Fruit fly (Drosophila melanogaster) whole organism, embryonic: Measurements from ENCODE around the gene gish.

Experiments
- Adf1 ChIP-seq: fragments of 200-800 bp; sonication (Bioruptor generic); IDR thresholded peaks from 2 replicates; pipeline ENCODE4 v1.3.6; 2022; ENCODE audit warnings: missing biosample characterization, missing genetic modification characterization
- Atf-2 ChIP-seq: fragments of 200-800 bp; sonication (Bioruptor generic); optimal IDR thresholded peaks from 2 replicates; lab custom pipeline; 2016; ENCODE audit warnings: missing biosample characterization, missing genetic modification characterization
- CG10979 ChIP-seq: fragments of 200-800 bp; sonication (Bioruptor generic); optimal IDR thresholded peaks from 2 replicates; lab custom pipeline; 2018; ENCODE audit warnings: missing biosample characterization, mild to moderate bottlenecking, missing genetic modification characterization, moderate library complexity
- CG14667 ChIP-seq: fragments of 200-800 bp; sonication (Bioruptor generic); IDR thresholded peaks from 2 replicates; pipeline ENCODE4 v1.3.6; 2022; ENCODE audit warnings: missing biosample characterization, missing genetic modification characterization
- CG14860 ChIP-seq: fragments of 200-800 bp; sonication (Bioruptor generic); IDR thresholded peaks from 3 replicates; pipeline ENCODE4 v1.3.6; 2022; ENCODE audit warnings: missing biosample characterization, missing genetic modification characterization; ENCODE audit not compliant: partially characterized antibody
- CG15696 ChIP-seq: fragments of 200-800 bp; sonication (Bioruptor generic); optimal IDR thresholded peaks from 2 replicates; lab custom pipeline; 2019; ENCODE audit warnings: missing biosample characterization, mild to moderate bottlenecking, missing genetic modification characterization, moderate library complexity
- CG16813 ChIP-seq: fragments of 200-800 bp; sonication (Bioruptor generic); IDR thresholded peaks from 3 replicates; pipeline ENCODE4 v1.3.6; 2022; ENCODE audit warnings: missing biosample characterization, missing genetic modification characterization; ENCODE audit not compliant: partially characterized antibody
- CG17829 ChIP-seq: fragments of 200-800 bp; optimal IDR thresholded peaks from 2 replicates; lab custom pipeline; 2019; ENCODE audit warnings: missing biosample characterization, mild to moderate bottlenecking, missing genetic modification characterization, moderate library complexity
- CG2116 ChIP-seq: fragments of 200-800 bp; sonication (Bioruptor generic); optimal IDR thresholded peaks from 3 replicates; lab custom pipeline; 2018; ENCODE audit warnings: missing biosample characterization, mild to moderate bottlenecking, missing genetic modification characterization
- CG32772 ChIP-seq: fragments of 200-800 bp; sonication (Bioruptor generic); IDR thresholded peaks from 2 replicates; pipeline ENCODE4 v1.3.6; 2022; ENCODE audit warnings: missing biosample characterization, missing genetic modification characterization
- CG34376 ChIP-seq: fragments of 200-800 bp; sonication (Bioruptor generic); optimal IDR thresholded peaks from 2 replicates; lab custom pipeline; 2018; ENCODE audit warnings: missing biosample characterization, mild to moderate bottlenecking, missing genetic modification characterization
- CG4360 ChIP-seq: fragments of 200-800 bp; sonication (Bioruptor generic); IDR thresholded peaks from 2 replicates; pipeline ENCODE4 v1.3.6; 2022; ENCODE audit warnings: missing biosample characterization, missing genetic modification characterization
- CG4820 ChIP-seq: fragments of 200-800 bp; sonication (Bioruptor generic); optimal IDR thresholded peaks from 3 replicates; lab custom pipeline; 2016; ENCODE audit warnings: missing biosample characterization, missing genetic modification characterization
- CG6175 ChIP-seq: fragments of 200-800 bp; sonication (Bioruptor generic); IDR thresholded peaks from 3 replicates; pipeline ENCODE4 v1.3.6; 2022; ENCODE audit warnings: missing biosample characterization, missing genetic modification characterization
- CG6854 ChIP-seq: fragments of 200-800 bp; sonication (Bioruptor generic); optimal IDR thresholded peaks from 3 replicates; lab custom pipeline; 2017; ENCODE audit warnings: missing biosample characterization, mild to moderate bottlenecking, missing genetic modification characterization
- CG7271 ChIP-seq: fragments of 200-800 bp; sonication (Bioruptor generic); optimal IDR thresholded peaks from 2 replicates; lab custom pipeline; 2018; ENCODE audit warnings: missing biosample characterization, mild to moderate bottlenecking, missing genetic modification characterization, moderate library complexity
- CG7372 ChIP-seq: fragments of 200-800 bp; sonication (Bioruptor generic); IDR thresholded peaks from 2 replicates; pipeline ENCODE4 v1.3.6; 2022; ENCODE audit warnings: missing biosample characterization, missing genetic modification characterization
- CG8089 ChIP-seq: fragments of 200-800 bp; sonication (Bioruptor generic); optimal IDR thresholded peaks from 3 replicates; lab custom pipeline; 2016; ENCODE audit warnings: missing biosample characterization, missing genetic modification characterization
- CG8924 ChIP-seq: fragments of 200-800 bp; optimal IDR thresholded peaks from 3 replicates; lab custom pipeline; 2019; ENCODE audit warnings: missing biosample characterization, mild to moderate bottlenecking, missing genetic modification characterization, moderate library complexity
- CG9727 ChIP-seq: fragments of 200-800 bp; sonication (Bioruptor generic); optimal IDR thresholded peaks from 3 replicates; lab custom pipeline; 2017; ENCODE audit warnings: missing biosample characterization, mild to moderate bottlenecking, missing genetic modification characterization
- CG9932 ChIP-seq: fragments of 200-800 bp; sonication (Bioruptor generic); IDR thresholded peaks from 2 replicates; pipeline ENCODE4 v1.3.6; 2022; ENCODE audit warnings: missing biosample characterization, missing genetic modification characterization
- Chrac-16 ChIP-seq: fragments of 200-800 bp; sonication (Bioruptor generic); optimal IDR thresholded peaks from 3 replicates; lab custom pipeline; 2016; ENCODE audit warnings: missing biosample characterization, missing genetic modification characterization
- D19B ChIP-seq: fragments of 200-800 bp; sonication (Bioruptor generic); optimal IDR thresholded peaks from 2 replicates; lab custom pipeline; 2017; ENCODE audit warnings: missing biosample characterization, mild to moderate bottlenecking, missing genetic modification characterization
- Dip2 ChIP-seq: fragments of 200-800 bp; sonication (Bioruptor generic); IDR thresholded peaks from 2 replicates; pipeline ENCODE4 v1.3.6; 2022; ENCODE audit warnings: missing biosample characterization, missing genetic modification characterization
- Drgx ChIP-seq: fragments of 200-800 bp; sonication (Bioruptor generic); IDR thresholded peaks from 2 replicates; pipeline ENCODE4 v1.3.6; 2022; ENCODE audit warnings: missing biosample characterization, missing genetic modification characterization
- Lhr ChIP-seq: fragments of 200-800 bp; sonication (Bioruptor generic); optimal IDR thresholded peaks from 3 replicates; lab custom pipeline; 2017; ENCODE audit warnings: mild to moderate bottlenecking, missing biosample characterization, missing genetic modification reagents, missing genetic modification characterization
- Oli ChIP-seq: fragments of 200-800 bp; sonication (Bioruptor generic); optimal IDR thresholded peaks from 2 replicates; lab custom pipeline; 2018; ENCODE audit warnings: missing biosample characterization, mild to moderate bottlenecking, missing genetic modification characterization, moderate library complexity
- Rx ChIP-seq: fragments of 200-800 bp; sonication (Bioruptor generic); IDR thresholded peaks from 2 replicates; pipeline ENCODE4 v1.3.6; 2022; ENCODE audit warnings: missing biosample characterization, missing genetic modification characterization
- Tbp ChIP-seq: fragments of >200 bp; optimal IDR thresholded peaks from 2 replicates; lab custom pipeline; 2018; ENCODE audit warnings: missing biosample characterization, missing genetic modification characterization
- amos ChIP-seq: fragments of 200-800 bp; sonication (Bioruptor generic); IDR thresholded peaks from 2 replicates; pipeline ENCODE4 v1.3.6; 2022; ENCODE audit warnings: missing biosample characterization, missing genetic modification characterization; ENCODE audit not compliant: partially characterized antibody
- ato ChIP-seq: fragments of 200-800 bp; sonication (Bioruptor generic); IDR thresholded peaks from 2 replicates; pipeline ENCODE4 v1.3.6; 2022; ENCODE audit warnings: missing biosample characterization, missing genetic modification characterization; ENCODE audit not compliant: partially characterized antibody
- cg ChIP-seq: fragments of 200-800 bp; sonication (Bioruptor generic); optimal IDR thresholded peaks from 3 replicates; lab custom pipeline; 2019; ENCODE audit warnings: missing biosample characterization, mild to moderate bottlenecking, missing genetic modification characterization, moderate library complexity
- fd102C ChIP-seq: fragments of 200-800 bp; sonication (Bioruptor generic); optimal IDR thresholded peaks from 2 replicates; lab custom pipeline; 2018; ENCODE audit warnings: missing biosample characterization, mild to moderate bottlenecking, missing genetic modification characterization, moderate library complexity
- fu2 ChIP-seq: fragments of 200-800 bp; sonication (Bioruptor generic); optimal IDR thresholded peaks from 2 replicates; lab custom pipeline; 2016; ENCODE audit warnings: missing biosample characterization, missing genetic modification characterization
- ham ChIP-seq: fragments of 200-800 bp; sonication (Bioruptor generic); IDR thresholded peaks from 2 replicates; pipeline ENCODE4 v1.3.6; 2022; ENCODE audit warnings: missing biosample characterization, missing genetic modification characterization
- hb ChIP-seq: fragments of 200-800 bp; sonication (Bioruptor generic); IDR thresholded peaks from 3 replicates; pipeline ENCODE4 v1.3.6; 2022; ENCODE audit warnings: missing biosample characterization, missing genetic modification characterization; ENCODE audit not compliant: partially characterized antibody
- hbn ChIP-seq: fragments of 200-800 bp; sonication (Bioruptor generic); IDR thresholded peaks from 2 replicates; pipeline ENCODE4 v1.3.6; 2022; ENCODE audit warnings: missing biosample characterization, missing genetic modification characterization; ENCODE audit not compliant: partially characterized antibody
- jing ChIP-seq: fragments of 200-800 bp; sonication (Bioruptor generic); optimal IDR thresholded peaks from 2 replicates; lab custom pipeline; 2018; ENCODE audit warnings: missing biosample characterization, mild to moderate bottlenecking, missing genetic modification characterization
- knrl ChIP-seq: fragments of 200-800 bp; sonication (Bioruptor generic); IDR thresholded peaks from 3 replicates; pipeline ENCODE4 v1.3.6; 2022; ENCODE audit warnings: missing biosample characterization, missing genetic modification characterization; ENCODE audit not compliant: partially characterized antibody
- pnt ChIP-seq: fragments of 200-800 bp; sonication (Bioruptor generic); optimal IDR thresholded peaks from 3 replicates; lab custom pipeline; 2016; ENCODE audit warnings: missing biosample characterization, missing genetic modification characterization
- pum ChIP-seq: fragments of 200-800 bp; sonication (Bioruptor generic); optimal IDR thresholded peaks from 2 replicates; lab custom pipeline; 2016; ENCODE audit warnings: missing biosample characterization, missing genetic modification characterization
- sd ChIP-seq: fragments of 200-800 bp; sonication (Bioruptor generic); optimal IDR thresholded peaks from 3 replicates; lab custom pipeline; 2018; ENCODE audit warnings: missing biosample characterization, mild to moderate bottlenecking, missing genetic modification characterization, moderate library complexity
- tin ChIP-seq: fragments of 200-800 bp; sonication (Bioruptor generic); optimal IDR thresholded peaks from 3 replicates; lab custom pipeline; 2016; ENCODE audit warnings: missing biosample characterization, missing genetic modification characterization
- tll ChIP-seq, 2 experiments: fragments of 200-800 bp in 1 of 2; fragments of >200 bp in 1 of 2; sonication (Bioruptor generic) in 1 of 2; optimal IDR thresholded peaks; 2 replicates each; lab custom pipeline; 2017 to 2019; ENCODE audit warnings: missing biosample characterization in 2 of 2, missing genetic modification characterization in 2 of 2, mild to moderate bottlenecking in 1 of 2, moderate library complexity in 1 of 2
- trh ChIP-seq: fragments of 200-800 bp; sonication (Bioruptor generic); optimal IDR thresholded peaks from 2 replicates; lab custom pipeline; 2016; ENCODE audit warnings: missing biosample characterization, missing genetic modification characterization
- tup ChIP-seq: fragments of 200-800 bp; sonication (Bioruptor generic); optimal IDR thresholded peaks from 2 replicates; lab custom pipeline; 2016; ENCODE audit warnings: missing biosample characterization, mild to moderate bottlenecking, missing genetic modification characterization, moderate library complexity
- vvl ChIP-seq: fragments of 200-800 bp; sonication (Bioruptor generic); IDR thresholded peaks from 2 replicates; pipeline ENCODE4 v1.3.6; 2022; ENCODE audit warnings: missing biosample characterization, missing genetic modification characterization
- zen ChIP-seq: fragments of 200-800 bp; sonication (Bioruptor generic); optimal IDR thresholded peaks from 3 replicates; lab custom pipeline; 2018; ENCODE audit warnings: missing biosample characterization, mild to moderate bottlenecking, missing genetic modification characterization, moderate library complexity

gish gene

dm6 chr3R:16249829-16250814 lies 22.1 kb upstream of the gish start (continued):
- no peak for TF ChIP-seq Tbp
- no peak for TF ChIP-seq CG9932 (GFP tag; lab: Robert Waterston, UW)
- no peak for TF ChIP-seq pnt
- peak; percentile 21 for TF ChIP-seq tin (GFP tag; lab: Kevin White, UChicago)
- no peak for TF ChIP-seq tll (GFP tag; optimal IDR thresholded peaks at IDR 0.05; lab: Kevin White, UChicago)
- TF ChIP-seq sd = peak; percentile 34
- no peak for TF ChIP-seq fu2
- peak; percentile 52 for TF ChIP-seq CG17829 (tag; lab: Kevin White, UChicago)
- TF ChIP-seq CG9727 (GFP tag; lab: Kevin White, UChicago) = peak; percentile 35
- TF ChIP-seq Dip2 (GFP tag; lab: Robert Waterston, UW) = no peak
- peak; percentile 49 for TF ChIP-seq zen (tag; lab: Kevin White, UChicago)
- no peak for TF ChIP-seq CG4360 (GFP tag; lab: Robert Waterston, UW)
- peak; percentile 1 for TF ChIP-seq Atf-2 (GFP tag; lab: Kevin White, UChicago)
- peak; percentile 3 for TF ChIP-seq CG15696 (tag; lab: Kevin White, UChicago)
- TF ChIP-seq CG4820 (GFP tag; lab: Kevin White, UChicago) = peak; percentile 45
- TF ChIP-seq CG6854 = no peak
- no peak for TF ChIP-seq Drgx (GFP tag; lab: Robert Waterston, UW)
- no peak for TF ChIP-seq CG16813 (GFP tag; lab: Robert Waterston, UW)
- no peak for TF ChIP-seq trh (GFP tag; lab: Kevin White, UChicago)
- no peak for TF ChIP-seq amos (GFP tag; lab: Robert Waterston, UW)
- TF ChIP-seq CG7271 (tag; lab: Kevin White, UChicago) = no peak
- no peak for TF ChIP-seq CG10979 (tag; lab: Kevin White, UChicago)
- no peak for TF ChIP-seq knrl (GFP tag; lab: Robert Waterston, UW)
- no peak for TF ChIP-seq vvl (GFP tag; lab: Robert Waterston, UW)
- peak; percentile 65 for TF ChIP-seq CG8924 (tag; lab: Kevin White, UChicago)
- TF ChIP-seq cg (GFP tag; lab: Kevin White, UChicago) = peak; percentile 98
- no peak for TF ChIP-seq hbn (GFP tag; lab: Robert Waterston, UW)
- peak; percentile 52 for TF ChIP-seq CG34376 (GFP tag; lab: Kevin White, UChicago)
- TF ChIP-seq Lhr = no peak
- peak; percentile 91 for TF ChIP-seq CG2116 (GFP tag; lab: Kevin White, UChicago)
- no peak for TF ChIP-seq Rx (GFP tag; lab: Robert Waterston, UW)
- TF ChIP-seq Oli (tag; lab: Kevin White, UChicago) = peak; percentile 3
- no peak for TF ChIP-seq CG6175
- peak; percentile 99 for TF ChIP-seq D19B (GFP tag; lab: Kevin White, UChicago)
- no peak for TF ChIP-seq CG14860
- TF ChIP-seq CG8089 (GFP tag; lab: Kevin White, UChicago) = no peak
- TF ChIP-seq CG7372 (GFP tag; lab: Robert Waterston, UW) = no peak
- no peak for TF ChIP-seq Adf1 (GFP tag; lab: Robert Waterston, UW)
- peak; percentile 10 for TF ChIP-seq Chrac-16
- no peak for TF ChIP-seq hb (GFP tag; lab: Robert Waterston, UW)
- no peak for TF ChIP-seq CG14667
- no peak for TF ChIP-seq fd102C
- no peak for TF ChIP-seq tup (GFP tag; lab: Kevin White, UChicago)
- TF ChIP-seq ato (GFP tag; lab: Robert Waterston, UW) = no peak
- no peak for TF ChIP-seq pum
- TF ChIP-seq jing (GFP tag; lab: Kevin White, UChicago) = no peak
- no peak for TF ChIP-seq ham (GFP tag; lab: Robert Waterston, UW)
- no peak for TF ChIP-seq CG32772 (GFP tag; lab: Robert Waterston, UW)
